Worm (Caenorhabditis elegans): ENCODE measurements around the gene Y69A2AR.28.

Y69A2AR.28 gene

DNA sequence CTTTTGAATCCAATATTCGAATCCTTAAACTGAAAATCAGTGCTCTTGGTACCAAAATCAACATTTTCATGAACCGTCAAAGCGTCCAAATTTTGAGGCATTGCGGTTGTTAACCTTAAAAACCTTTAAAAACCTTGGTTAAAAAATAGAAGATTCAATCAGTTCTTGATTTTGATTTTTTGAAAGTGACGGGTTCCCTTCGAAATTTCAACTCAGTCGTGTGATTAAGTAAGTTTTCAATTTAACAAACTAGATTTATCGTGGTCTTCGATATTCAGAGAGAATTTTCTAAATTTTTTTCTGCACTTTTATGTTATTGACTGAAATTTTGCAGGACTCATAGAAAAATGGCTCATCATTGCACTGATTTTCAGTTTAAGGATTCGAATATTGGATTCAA lies 44.6 kb downstream of the Y69A2AR.28 start, which contains the start of the genes Y69A2AR.25 and Y69A2AR.12:
Gene Y69A2AR.25, minus strand, starts transcription at position 101 of the 400 bp plus-strand sequence.
Gene Y69A2AR.12, plus strand, starts transcription at position 348 of the 400 bp plus-strand sequence.
- no peak for TF ChIP-seq pha-2 (tag; optimal IDR thresholded peaks at IDR 0.05)

DNA sequence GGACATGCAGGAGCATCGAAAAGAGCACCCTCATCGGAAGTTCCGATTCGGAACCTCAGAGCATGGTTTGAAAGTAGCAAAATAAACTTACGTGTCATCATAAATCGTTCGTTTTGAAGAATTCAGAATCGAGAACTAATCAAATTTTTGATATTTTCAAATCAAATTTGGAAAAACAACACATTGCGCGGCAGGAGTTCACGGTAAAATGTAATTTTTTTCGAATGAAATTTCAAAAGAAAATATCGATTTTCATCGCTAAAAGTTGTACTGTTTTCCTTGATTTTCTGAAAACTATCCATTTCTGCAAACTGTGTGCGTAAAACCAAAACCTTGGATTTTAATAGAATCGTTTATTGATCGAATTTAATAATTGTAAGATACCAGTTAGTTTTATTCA lies 48.9 kb downstream of the Y69A2AR.28 start, which contains the start of gene Y69A2AR.24:
Gene Y69A2AR.24, minus strand, starts transcription at position 101 of the 400 bp plus-strand sequence.
- TF ChIP-seq lin-11 (tag; optimal IDR thresholded peaks at IDR 0.05) = no peak
- no peak for TF ChIP-seq pax-1 (tag; optimal IDR thresholded peaks at IDR 0.05)

Data from whole organism, late embryonic.